Worm (Caenorhabditis elegans) whole organism, L4 larva: ENCODE results near the gene C01G5.5.

Source experiments
- ZK546.5 ChIP-seq, 2 experiments: sonication (generic microtip); optimal IDR thresholded peaks; 2 replicates each; lab custom pipeline; 2017; ENCODE audit warnings: missing biosample characterization in 2 of 2, missing genetic modification characterization in 2 of 2
- aha-1 ChIP-seq: fragments of 150-350 bp; peaks from one replicate; lab custom pipeline; 2014; ENCODE audit warnings: missing biosample characterization, missing genetic modification characterization
- ama-1 ChIP-seq: fragments of 150-350 bp; optimal IDR thresholded peaks from 2 replicates; lab custom pipeline; 2014; ENCODE audit warnings: inconsistent platforms, mixed read lengths
- dmd-8 ChIP-seq: fragments of 200-800 bp; sonication (Bioruptor generic); IDR thresholded peaks from 2 replicates; pipeline ENCODE4 v1.3.6; 2022; ENCODE audit warnings: missing genetic modification characterization, missing compliant biosample characterization
- dpl-1 ChIP-seq: fragments of 150-350 bp; optimal IDR thresholded peaks from 2 replicates; lab custom pipeline; 2014; ENCODE audit warnings: missing biosample characterization, missing genetic modification reagents, missing genetic modification characterization
- fos-1 ChIP-seq: fragments of 150-350 bp; optimal IDR thresholded peaks from 2 replicates; lab custom pipeline; 2014; ENCODE audit warnings: missing biosample characterization, missing genetic modification characterization
- gei-8 ChIP-seq: fragments of 200-800 bp; sonication (Bioruptor generic); optimal IDR thresholded peaks from 2 replicates; lab custom pipeline; 2018; ENCODE audit warnings: mild to moderate bottlenecking, missing genetic modification characterization, missing compliant biosample characterization
- pqm-1 ChIP-seq: sonication (generic microtip); optimal IDR thresholded peaks from 2 replicates; lab custom pipeline; 2017; ENCODE audit warnings: missing biosample characterization, missing genetic modification characterization
- snpc-4 ChIP-seq: fragments of 150-350 bp; optimal IDR thresholded peaks from 2 replicates; lab custom pipeline; 2014; ENCODE audit warnings: missing biosample characterization, missing genetic modification characterization
- tag-97 ChIP-seq: fragments of 200-800 bp; sonication (Bioruptor generic); IDR thresholded peaks from 2 replicates; pipeline ENCODE4 v1.3.6; 2022; ENCODE audit warnings: missing genetic modification characterization, missing compliant biosample characterization
- unc-130 ChIP-seq: sonication (generic microtip); optimal IDR thresholded peaks from 2 replicates; lab custom pipeline; 2016; ENCODE audit warnings: missing genetic modification reagents, missing genetic modification characterization, missing compliant biosample characterization
- zip-2 ChIP-seq: fragments of 150-350 bp; optimal IDR thresholded peaks from 2 replicates; lab custom pipeline; 2014; ENCODE audit warnings: missing biosample characterization, missing genetic modification characterization

DNA sequence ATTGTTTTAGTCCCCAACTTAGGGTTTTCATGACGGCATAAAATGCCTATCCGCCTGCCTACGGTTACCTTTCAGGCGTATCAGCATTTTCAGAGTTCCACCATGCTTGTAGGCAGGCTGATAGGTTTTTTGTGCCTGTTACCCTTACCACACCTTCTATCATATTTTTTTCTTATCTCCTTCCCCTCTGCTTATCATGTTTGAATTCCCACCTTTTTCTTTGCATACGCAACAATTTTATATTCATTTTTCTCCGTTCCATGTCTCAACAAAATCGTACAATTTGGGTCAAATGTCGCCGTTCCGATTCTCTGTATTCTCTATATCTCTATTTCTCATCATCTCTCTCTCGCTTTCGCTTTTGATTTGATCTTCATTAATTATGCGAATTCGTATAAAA lies 4.8 kb upstream of the C01G5.5 start, which contains the start of gene C01G5.9:
- TF ChIP-seq tag-97 (GFP tag; lab: Robert Waterston, UW) (no peak), aha-1 (tag; lab: Kevin White, UChicago) (no peak), dpl-1 (no peak), zip-2 (no peak), snpc-4 (tag; lab: Kevin White, UChicago) (no peak), gei-8 (GFP tag; lab: Kevin White, UChicago) (no peak), dmd-8 (GFP tag; lab: Robert Waterston, UW) (no peak), pqm-1 (tag; lab: Kevin White, UChicago) (no peak), ama-1 (lab: Kevin White, UChicago) (no peak), fos-1 (no peak), unc-130 (no peak), ZK546.5 (tag; optimal IDR thresholded peaks at IDR 0.05; lab: Kevin White, UChicago) (no peak)
